Fruit fly (Drosophila melanogaster): ENCODE data around the gene ChT.
A peak's percentile ranks its signal among the peaks of the same experiment; 100 is the strongest.

Gene ChT

DNA sequence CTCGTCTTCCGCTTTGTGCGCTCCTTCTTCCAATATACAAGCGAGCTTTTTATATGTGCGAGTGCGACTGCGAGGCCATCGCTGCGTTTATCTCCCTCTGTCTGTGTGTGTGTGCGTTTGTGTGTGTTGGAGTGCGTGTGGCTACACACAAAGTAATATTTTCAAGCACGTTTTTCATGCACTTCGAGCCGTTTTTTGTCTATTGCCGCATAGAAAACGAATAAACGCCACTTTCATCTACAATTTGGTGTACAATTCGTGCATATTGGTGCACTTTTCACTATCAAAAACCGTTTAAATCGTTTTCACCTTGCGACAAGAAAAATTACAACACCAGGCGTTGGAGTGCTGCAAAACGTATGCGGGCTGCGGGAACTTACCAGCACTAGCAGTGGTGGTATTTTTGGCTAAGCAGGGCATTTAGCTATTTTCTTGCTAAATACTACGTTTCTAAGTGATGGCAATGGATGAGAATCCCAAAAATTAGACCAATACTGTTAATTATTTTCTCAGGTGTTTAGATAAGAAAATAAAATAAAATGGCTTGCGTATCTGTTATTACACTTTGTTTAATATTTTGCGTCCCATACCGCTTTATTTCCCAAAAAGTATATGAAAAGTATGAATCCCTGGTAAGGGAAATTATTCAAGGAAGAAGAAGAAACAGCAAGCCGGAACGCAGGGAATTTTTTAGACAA, 21.3 kb upstream of the ChT start, which contains the start of the genes CG31224 and CstF64 (continued):
- TF ChIP-seq Taf1 (GFP tag; IDR thresholded peaks at IDR 0.05): peak; percentile 54; the same call in 1 of the 2 replicates
- TF ChIP-seq salm (tag; optimal IDR thresholded peaks at IDR 0.05): peak; percentile 36
- peak; percentile 77 for TF ChIP-seq al (GFP tag; IDR thresholded peaks at IDR 0.05)
- TF ChIP-seq CTCF (GFP tag; optimal IDR thresholded peaks at IDR 0.05): no peak
- TF ChIP-seq chif (GFP tag; optimal IDR thresholded peaks at IDR 0.05): peak; percentile 87 to 88
- TF ChIP-seq stc (GFP tag; IDR thresholded peaks at IDR 0.05): peak; percentile 80
- peak; percentile 81 for TF ChIP-seq CG18262 (tag; optimal IDR thresholded peaks at IDR 0.05)
- TF ChIP-seq Atf6 (GFP tag; IDR thresholded peaks at IDR 0.05): peak; percentile 73
- TF ChIP-seq D19B (GFP tag; optimal IDR thresholded peaks at IDR 0.05): no peak
- TF ChIP-seq CG17359 (tag; optimal IDR thresholded peaks at IDR 0.05): peak; percentile 83
- peak; percentile 84 for TF ChIP-seq Atf-2 (GFP tag; optimal IDR thresholded peaks at IDR 0.05)
- peak; percentile 61 for TF ChIP-seq CG6765 (GFP tag; optimal IDR thresholded peaks at IDR 0.05)
- TF ChIP-seq Nf-YB (GFP tag; optimal IDR thresholded peaks at IDR 0.05): peak; percentile 63
- no peak for TF ChIP-seq CG2678 (tag; optimal IDR thresholded peaks at IDR 0.05)
- TF ChIP-seq HLH3B (GFP tag; IDR thresholded peaks at IDR 0.05): peak; percentile 75
- TF ChIP-seq H2.0 (GFP tag; IDR thresholded peaks at IDR 0.05): peak; percentile 75
- TF ChIP-seq CG10321 (GFP tag; IDR thresholded peaks at IDR 0.05): no peak
- peak; percentile 87 for TF ChIP-seq tin (GFP tag; optimal IDR thresholded peaks at IDR 0.05)
- peak; percentile 35; the same call in 1 of the 2 replicates for TF ChIP-seq amos (GFP tag; IDR thresholded peaks at IDR 0.05; ENCODE audit: partially characterized antibody)
- peak; percentile 89 for TF ChIP-seq CG1602 (GFP tag; optimal IDR thresholded peaks at IDR 0.05)
- TF ChIP-seq nom (GFP tag; optimal IDR thresholded peaks at IDR 0.05): peak; percentile 1
- TF ChIP-seq pfk (GFP tag; optimal IDR thresholded peaks at IDR 0.05): no peak
- peak; percentile 83 for TF ChIP-seq CG1792 (GFP tag; optimal IDR thresholded peaks at IDR 0.05)
- peak; percentile 68 for TF ChIP-seq ro (GFP tag; IDR thresholded peaks at IDR 0.05)
- peak; percentile 55 for TF ChIP-seq cwo (GFP tag; optimal IDR thresholded peaks at IDR 0.05)
- TF ChIP-seq hkb (optimal IDR thresholded peaks at IDR 0.05): peak; percentile 80
- peak; percentile 76 for TF ChIP-seq hkb (GFP tag; IDR thresholded peaks at IDR 0.05)
- TF ChIP-seq Nf-YA (GFP tag; IDR thresholded peaks at IDR 0.05): no peak
- peak; percentile 91 for TF ChIP-seq CG13775 (GFP tag; optimal IDR thresholded peaks at IDR 0.05)
- TF ChIP-seq sd (tag; optimal IDR thresholded peaks at IDR 0.05): peak; percentile 90
- peak; percentile 70; the same call in 2 of the 3 replicates for TF ChIP-seq otp (GFP tag; IDR thresholded peaks at IDR 0.05)
- TF ChIP-seq CG7372 (GFP tag; IDR thresholded peaks at IDR 0.05): peak; percentile 73
- peak; percentile 82 for TF ChIP-seq CG9727 (GFP tag; optimal IDR thresholded peaks at IDR 0.05)
- TF ChIP-seq peb (GFP tag; IDR thresholded peaks at IDR 0.05): peak; percentile 71
- TF ChIP-seq CG3838 (GFP tag; optimal IDR thresholded peaks at IDR 0.05): peak; percentile 37
- no peak for TF ChIP-seq CG14860 (GFP tag; IDR thresholded peaks at IDR 0.05; ENCODE audit: partially characterized antibody)
- 0 out of 2 replicates have a peak, but pooled peaks have one; percentile 33 for TF ChIP-seq tna (GFP tag; IDR thresholded peaks at IDR 0.05; ENCODE audit: partially characterized antibody)
- peak; percentile 84 for TF ChIP-seq Sox102F (GFP tag; optimal IDR thresholded peaks at IDR 0.05)
- TF ChIP-seq Dref (GFP tag; IDR thresholded peaks at IDR 0.05): peak; percentile 40
- TF ChIP-seq seq (GFP tag; IDR thresholded peaks at IDR 0.05): peak; percentile 66; the same call in 1 of the 2 replicates
- TF ChIP-seq CrebB (tag; optimal IDR thresholded peaks at IDR 0.05): peak; percentile 38
- TF ChIP-seq aop (GFP tag; IDR thresholded peaks at IDR 0.05): no peak
- TF ChIP-seq CG10462 (GFP tag; optimal IDR thresholded peaks at IDR 0.05): peak; percentile 64
- TF ChIP-seq cas (GFP tag; IDR thresholded peaks at IDR 0.05): peak; percentile 51; the same call in 1 of the 2 replicates
- no peak for TF ChIP-seq Dek (tag; optimal IDR thresholded peaks at IDR 0.05)
- no peak for TF ChIP-seq z (GFP tag; IDR thresholded peaks at IDR 0.05)
- TF ChIP-seq Scr (GFP tag; IDR thresholded peaks at IDR 0.05; ENCODE audit: partially characterized antibody): peak; percentile 37; the same call in 1 of the 2 replicates
- TF ChIP-seq jigr1 (GFP tag; IDR thresholded peaks at IDR 0.05): 0 out of 3 replicates have a peak, but pooled peaks have one; percentile 8
- peak; percentile 67 for TF ChIP-seq slou (GFP tag; optimal IDR thresholded peaks at IDR 0.05)
- no peak for TF ChIP-seq CG42726 (GFP tag; IDR thresholded peaks at IDR 0.05; ENCODE audit: partially characterized antibody)
